Fruit fly (Drosophila melanogaster) whole organism, pupa: ENCODE data around the gene CG31103.
A peak's percentile ranks its signal among the peaks of the same experiment; 100 is the strongest.

Experiments used
- CG32121 ChIP-seq: fragments of 200-800 bp; sonication (Bioruptor generic); IDR thresholded peaks from 2 replicates; pipeline ENCODE4 v1.3.6; 2022; ENCODE audit warnings: missing biosample characterization, missing genetic modification characterization
- CG34367 ChIP-seq: fragments of 200-800 bp; sonication (Bioruptor generic); optimal IDR thresholded peaks from 2 replicates; lab custom pipeline; 2018; ENCODE audit warnings: missing biosample characterization, mild to moderate bottlenecking, missing genetic modification characterization
- CG8301 ChIP-seq: fragments of 200-800 bp; sonication (Bioruptor generic); optimal IDR thresholded peaks from 2 replicates; lab custom pipeline; 2018; ENCODE audit warnings: missing biosample characterization, mild to moderate bottlenecking, missing genetic modification characterization
- gl ChIP-seq: fragments of 200-800 bp; sonication (Bioruptor generic); optimal IDR thresholded peaks from 2 replicates; lab custom pipeline; 2018; ENCODE audit warnings: missing biosample characterization, mild to moderate bottlenecking, missing genetic modification characterization

DNA sequence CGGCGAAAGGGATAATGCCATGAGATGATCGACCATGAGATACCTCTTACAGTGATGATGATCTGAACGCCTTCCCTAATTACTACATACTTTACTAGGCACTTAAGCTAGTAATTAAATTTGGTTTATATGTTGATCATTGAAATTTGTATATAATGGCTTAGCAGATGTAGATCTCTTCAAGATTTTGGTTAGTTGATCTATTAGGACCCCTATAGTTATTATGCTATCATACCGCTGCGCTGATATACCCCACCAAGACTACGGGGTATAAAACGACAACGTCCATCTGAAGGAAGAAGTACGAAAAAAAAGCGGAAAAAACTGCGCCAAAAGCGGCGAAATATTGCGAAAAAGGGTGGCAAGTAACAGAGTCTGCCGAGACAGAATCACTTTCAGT lies 44.9 kb upstream of the CG31103 start:
- TF ChIP-seq CG34367 (peak; percentile 50), gl (peak; percentile 18), CG32121 (GFP tag; lab: Robert Waterston, UW) (no peak), CG8301 (tag; lab: Kevin White, UChicago) (peak; percentile 25)
